Worm (Caenorhabditis elegans) whole organism, L1 larva: ENCODE results near the gene F10C2.7.

Experiments
- egl-27 ChIP-seq, 2 experiments: fragments of 150-350 bp in 1 of 2; sonication (generic microtip); optimal IDR thresholded peaks; 3 replicates each; lab custom pipeline; 2017 to 2018; ENCODE audit warnings: missing biosample characterization in 2 of 2, missing genetic modification characterization in 2 of 2, missing genetic modification reagents in 2 of 2
- nhr-47 ChIP-seq: sonication (generic microtip); optimal IDR thresholded peaks from 2 replicates; lab custom pipeline; 2016; ENCODE audit warnings: mild to moderate bottlenecking, missing genetic modification characterization, moderate library complexity, missing compliant biosample characterization

- TF ChIP-seq egl-27 (tag; optimal IDR thresholded peaks at IDR 0.05; lab: Kevin White, UChicago) = no peak
- no peak for TF ChIP-seq nhr-47
These were observed 11.7 kb downstream of the F10C2.7 start, which contains the start of gene pqn-53 for ce11 chrV:12065369-12065768.
